Fruit fly (Drosophila melanogaster): ENCODE results near the gene mRpS22.

- TF ChIP-seq pan (optimal IDR thresholded peaks at IDR 0.05) (no peak), CG8478 (optimal IDR thresholded peaks at IDR 0.05) (no peak)
Observed at dm6 chr3R:27931461-27931860, 14.8 kb downstream of the mRpS22 start.
